Worm (Caenorhabditis elegans) whole organism, L4 larva: ENCODE measurements around the gene sprr-2.

Experiments used
- T26A8.4 ChIP-seq: fragments of 200-800 bp; sonication (Bioruptor generic); IDR thresholded peaks from 2 replicates; pipeline ENCODE4 v1.3.6; 2022; ENCODE audit warnings: missing genetic modification characterization, missing compliant biosample characterization
- Y48G9A.11 ChIP-seq: fragments of 200-800 bp; sonication (Bioruptor generic); IDR thresholded peaks from 2 replicates; pipeline ENCODE4 v1.3.6; 2022; ENCODE audit warnings: missing genetic modification reagents, missing genetic modification characterization, missing compliant biosample characterization
- Y75B8A.6 ChIP-seq: fragments of 200-800 bp; sonication (Bioruptor generic); IDR thresholded peaks from 2 replicates; pipeline ENCODE4 v1.3.6; 2022; ENCODE audit warnings: missing genetic modification reagents, missing genetic modification characterization, missing compliant biosample characterization
- ZK337.2 ChIP-seq: fragments of 200-800 bp; sonication (Bioruptor generic); IDR thresholded peaks from 2 replicates; pipeline ENCODE4 v1.3.6; 2022; ENCODE audit warnings: missing genetic modification reagents, missing genetic modification characterization, missing compliant biosample characterization
- ZK546.5 ChIP-seq, 2 experiments: sonication (generic microtip); optimal IDR thresholded peaks; 2 replicates each; lab custom pipeline; 2017; ENCODE audit warnings: missing biosample characterization in 2 of 2, missing genetic modification characterization in 2 of 2
- aha-1 ChIP-seq: fragments of 150-350 bp; peaks from one replicate; lab custom pipeline; 2014; ENCODE audit warnings: missing biosample characterization, missing genetic modification characterization
- ceh-62 ChIP-seq: sonication (generic microtip); optimal IDR thresholded peaks from 2 replicates; lab custom pipeline; 2017; ENCODE audit warnings: missing biosample characterization, missing genetic modification characterization
- ces-1 ChIP-seq: fragments of 150-350 bp; sonication (generic microtip); optimal IDR thresholded peaks from 4 replicates; lab custom pipeline; 2014; ENCODE audit warnings: missing biosample characterization, missing genetic modification reagents, missing genetic modification characterization
- ctbp-1 ChIP-seq: fragments of 200-800 bp; sonication (Bioruptor generic); IDR thresholded peaks from 2 replicates; pipeline ENCODE4 v1.3.6; 2022; ENCODE audit warnings: missing genetic modification reagents, missing genetic modification characterization, missing compliant biosample characterization
- daf-12 ChIP-seq: fragments of 150-350 bp; optimal IDR thresholded peaks from 2 replicates; lab custom pipeline; 2014; ENCODE audit warnings: missing biosample characterization, missing genetic modification reagents, missing genetic modification characterization
- dmd-6 ChIP-seq: fragments of 200-800 bp; sonication (Bioruptor generic); IDR thresholded peaks from 2 replicates; pipeline ENCODE4 v1.3.6; 2022; ENCODE audit warnings: missing genetic modification reagents, missing genetic modification characterization, missing compliant biosample characterization
- dmd-9 ChIP-seq: fragments of 200-800 bp; sonication (Bioruptor generic); IDR thresholded peaks from 2 replicates; pipeline ENCODE4 v1.3.6; 2022; ENCODE audit warnings: missing genetic modification reagents, missing genetic modification characterization, missing compliant biosample characterization
- duxl-1 ChIP-seq: sonication (generic microtip); optimal IDR thresholded peaks from 2 replicates; lab custom pipeline; 2016; ENCODE audit warnings: mild to moderate bottlenecking, missing genetic modification characterization, moderate library complexity, missing compliant biosample characterization; ENCODE audit not compliant: poor library complexity
- dve-1 ChIP-seq: sonication (generic microtip); optimal IDR thresholded peaks from 2 replicates; lab custom pipeline; 2017; ENCODE audit warnings: antibody characterized with exemption, mild to moderate bottlenecking, missing genetic modification characterization, missing compliant biosample characterization; ENCODE audit not compliant: insufficient read depth
- egl-27 ChIP-seq: sonication (generic microtip); optimal IDR thresholded peaks from 3 replicates; lab custom pipeline; 2017; ENCODE audit warnings: missing biosample characterization, missing genetic modification reagents, missing genetic modification characterization
- egl-43 ChIP-seq: fragments of 200-800 bp; sonication (Bioruptor generic); IDR thresholded peaks from 2 replicates; pipeline ENCODE4 v1.3.6; 2022; ENCODE audit warnings: missing genetic modification reagents, missing genetic modification characterization, missing compliant biosample characterization
- fos-1 ChIP-seq: fragments of 150-350 bp; optimal IDR thresholded peaks from 2 replicates; lab custom pipeline; 2014; ENCODE audit warnings: missing biosample characterization, missing genetic modification characterization
- hif-1 ChIP-seq, 2 experiments: sonication (generic microtip); optimal IDR thresholded peaks; 2 replicates each; lab custom pipeline; 2016 to 2017; ENCODE audit warnings: missing compliant biosample characterization in 2 of 2, missing genetic modification characterization in 2 of 2, missing genetic modification reagents in 2 of 2, missing genotype in 2 of 2, mild to moderate bottlenecking in 1 of 2
- hlh-30 ChIP-seq: sonication (generic microtip); optimal IDR thresholded peaks from 2 replicates; lab custom pipeline; 2017; ENCODE audit warnings: antibody characterized with exemption, mild to moderate bottlenecking, missing genetic modification characterization, missing compliant biosample characterization; ENCODE audit not compliant: insufficient read depth
- lim-7 ChIP-seq: fragments of 200-800 bp; sonication (Bioruptor generic); IDR thresholded peaks from 2 replicates; pipeline ENCODE4 v1.3.6; 2022; ENCODE audit warnings: missing genetic modification characterization, missing compliant biosample characterization
- lin-13 ChIP-seq: fragments of 150-350 bp; optimal IDR thresholded peaks from 2 replicates; lab custom pipeline; 2014; ENCODE audit warnings: missing biosample characterization, missing genetic modification reagents, missing genetic modification characterization
- lin-15B ChIP-seq: fragments of 150-350 bp; sonication (generic microtip); optimal IDR thresholded peaks from 3 replicates; lab custom pipeline; 2014; ENCODE audit warnings: missing biosample characterization, missing genetic modification characterization
- lin-29 ChIP-seq: fragments of 200-800 bp; sonication (Bioruptor generic); IDR thresholded peaks from 2 replicates; pipeline ENCODE4 v1.3.6; 2022; ENCODE audit warnings: missing genetic modification reagents, missing genetic modification characterization, missing compliant biosample characterization
- madf-9 ChIP-seq: fragments of 200-800 bp; sonication (Bioruptor generic); conservative IDR thresholded peaks from 2 replicates; pipeline ENCODE4 v1.3.6; 2022; ENCODE audit warnings: missing genetic modification reagents, missing genetic modification characterization, missing compliant biosample characterization
- mes-2 ChIP-seq: sonication (generic microtip); optimal IDR thresholded peaks from 2 replicates; lab custom pipeline; 2016; ENCODE audit warnings: missing genotype, mild to moderate bottlenecking, missing genetic modification characterization, missing compliant biosample characterization; ENCODE audit not compliant: poor library complexity, severe bottlenecking
- mxl-2 ChIP-seq: fragments of 200-800 bp; sonication (Bioruptor generic); conservative IDR thresholded peaks from 2 replicates; pipeline ENCODE4 v1.3.6; 2022; ENCODE audit warnings: missing genetic modification reagents, missing genetic modification characterization, missing compliant biosample characterization
- nhr-10 ChIP-seq: fragments of 150-350 bp; optimal IDR thresholded peaks from 2 replicates; lab custom pipeline; 2014; ENCODE audit warnings: missing biosample characterization, missing genetic modification characterization
- nhr-111 ChIP-seq: fragments of 200-800 bp; sonication (Bioruptor generic); optimal IDR thresholded peaks from 2 replicates; lab custom pipeline; 2018; ENCODE audit warnings: mild to moderate bottlenecking, missing genetic modification characterization, missing compliant biosample characterization
- nhr-25 ChIP-seq: sonication (generic microtip); optimal IDR thresholded peaks from 2 replicates; lab custom pipeline; 2017; ENCODE audit warnings: missing genetic modification characterization, mild to moderate bottlenecking, missing compliant biosample characterization, antibody characterized with exemption, moderate library complexity, borderline replicate concordance; ENCODE audit not compliant: insufficient read depth
- nhr-42 ChIP-seq: fragments of 200-800 bp; sonication (Bioruptor generic); IDR thresholded peaks from 2 replicates; pipeline ENCODE4 v1.3.6; 2022; ENCODE audit warnings: missing genetic modification characterization, missing compliant biosample characterization
- nhr-48 ChIP-seq: sonication (generic microtip); optimal IDR thresholded peaks from 2 replicates; lab custom pipeline; 2016; ENCODE audit warnings: mild to moderate bottlenecking, missing genetic modification characterization, missing compliant biosample characterization
- nhr-76 ChIP-seq: fragments of 150-350 bp; optimal IDR thresholded peaks from 2 replicates; lab custom pipeline; 2014; ENCODE audit warnings: missing biosample characterization, missing genetic modification characterization
- nhr-77 ChIP-seq: fragments of 150-350 bp; optimal IDR thresholded peaks from 2 replicates; lab custom pipeline; 2014; ENCODE audit warnings: missing biosample characterization, missing genetic modification characterization
- skn-1 ChIP-seq: fragments of 150-350 bp; optimal IDR thresholded peaks from 2 replicates; lab custom pipeline; 2014; ENCODE audit warnings: missing biosample characterization, missing genetic modification characterization
- spr-3 ChIP-seq: fragments of 200-800 bp; sonication (Bioruptor generic); optimal IDR thresholded peaks from 2 replicates; lab custom pipeline; 2018; ENCODE audit warnings: mild to moderate bottlenecking, missing genetic modification characterization, missing compliant biosample characterization
- tra-1 ChIP-seq: fragments of 200-800 bp; sonication (Bioruptor generic); IDR thresholded peaks from 2 replicates; pipeline ENCODE4 v1.3.6; 2022; ENCODE audit warnings: missing genetic modification reagents, missing genetic modification characterization, missing compliant biosample characterization
- unc-39 ChIP-seq: sonication (generic microtip); optimal IDR thresholded peaks from 2 replicates; lab custom pipeline; 2017; ENCODE audit warnings: missing biosample characterization, missing genetic modification characterization
- unc-62 ChIP-seq, 3 experiments: fragments of 150-350 bp in 1 of 3; sonication (generic microtip); optimal IDR thresholded peaks in 2 of 3; peaks in 1 of 3; 1 replicate in 1 of 3; 2 replicates in 2 of 3; lab custom pipeline; 2014 to 2017; ENCODE audit warnings: missing biosample characterization in 3 of 3, missing genetic modification characterization in 3 of 3, missing genetic modification reagents in 3 of 3, missing genotype in 1 of 3
- vab-7 ChIP-seq: fragments of 200-800 bp; sonication (Bioruptor generic); IDR thresholded peaks from 2 replicates; pipeline ENCODE4 v1.3.6; 2022; ENCODE audit warnings: missing genetic modification reagents, missing genetic modification characterization, missing compliant biosample characterization
- zip-11 ChIP-seq: fragments of 200-800 bp; sonication (Bioruptor generic); IDR thresholded peaks from 2 replicates; pipeline ENCODE4 v1.3.6; 2022; ENCODE audit warnings: missing genetic modification characterization, missing compliant biosample characterization
- ztf-7 ChIP-seq: fragments of 150-350 bp; optimal IDR thresholded peaks from 2 replicates; lab custom pipeline; 2014; ENCODE audit warnings: missing biosample characterization, missing genetic modification characterization

sprr-2 gene

DNA sequence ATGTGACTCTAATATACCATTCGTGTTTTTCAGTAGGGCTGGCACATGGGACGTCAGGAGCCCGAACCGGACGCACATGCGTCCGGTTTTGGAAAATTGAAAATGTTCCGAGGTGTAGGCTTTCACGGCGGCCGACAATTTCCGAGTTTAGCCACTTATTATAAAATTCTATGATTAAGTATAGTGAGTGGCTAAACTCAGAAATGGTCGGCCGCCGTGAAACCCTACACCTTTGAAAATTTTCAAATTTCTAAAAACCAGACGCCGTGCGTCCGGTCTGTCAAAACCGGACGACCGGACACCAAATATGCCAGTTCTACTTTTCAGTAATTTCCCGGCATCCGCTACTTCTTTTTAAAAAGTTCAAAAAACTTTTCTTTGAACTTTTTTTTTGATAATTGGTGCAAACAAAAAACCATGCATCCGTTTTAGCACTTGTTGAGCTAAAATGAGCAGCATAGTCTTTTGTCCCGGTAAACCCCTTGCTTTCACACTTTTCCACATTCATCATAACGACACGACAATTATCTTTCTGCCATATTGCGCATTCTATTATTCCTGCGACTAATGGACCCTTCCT lies 35.5 kb upstream of the sprr-2 start:
- peak in 1 of 2 experiments; percentile 91 for TF ChIP-seq unc-62 (GFP tag; optimal IDR thresholded peaks at IDR 0.05 in 1 of 2; lab: Kevin White, UChicago)
- TF ChIP-seq unc-62 (tag; optimal IDR thresholded peaks at IDR 0.05; lab: Kevin White, UChicago), result no peak
- TF ChIP-seq ceh-62, result no peak
- no peak for TF ChIP-seq duxl-1 (tag; lab: Kevin White, UChicago)
- no peak for TF ChIP-seq nhr-48 (tag; lab: Kevin White, UChicago)
- no peak for TF ChIP-seq nhr-111
- TF ChIP-seq nhr-42, result no peak
- TF ChIP-seq, all 104 proteins: peak for 1

DNA sequence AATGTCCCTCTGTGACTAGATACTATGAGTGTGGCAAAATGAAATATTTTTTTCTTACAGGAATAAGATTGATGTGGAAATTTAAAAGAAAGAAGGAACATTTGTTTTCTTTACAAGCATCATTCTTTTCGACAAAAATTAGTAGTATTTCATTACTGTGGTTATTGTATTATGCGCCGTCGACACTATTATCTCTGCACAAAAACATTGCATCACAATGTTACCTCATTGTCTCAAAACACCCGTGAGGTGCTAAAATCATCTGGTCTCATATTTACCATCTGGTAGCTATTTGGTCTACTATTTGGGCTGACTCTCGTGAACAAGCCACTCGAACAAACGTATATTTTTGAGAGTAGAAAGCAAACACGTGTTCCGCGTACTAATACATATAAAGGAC lies 33.7 kb upstream of the sprr-2 start:
- TF ChIP-seq egl-43 (GFP tag; lab: Robert Waterston, UW), result no peak
- no peak for TF ChIP-seq nhr-25 (tag; lab: Kevin White, UChicago)
- no peak for TF ChIP-seq hif-1 (tag; optimal IDR thresholded peaks at IDR 0.05; lab: Kevin White, UChicago)
- TF ChIP-seq spr-3, result no peak
- TF ChIP-seq skn-1 (tag; lab: Kevin White, UChicago), result no peak
- no peak for TF ChIP-seq mes-2 (tag; lab: Kevin White, UChicago)
- no peak for TF ChIP-seq dmd-9
- TF ChIP-seq ceh-62, result no peak
- TF ChIP-seq Y75B8A.6, result no peak
- no peak for TF ChIP-seq ctbp-1 (GFP tag; lab: Robert Waterston, UW)
- no peak for TF ChIP-seq ztf-7
- no peak for TF ChIP-seq Y48G9A.11 (GFP tag; lab: Robert Waterston, UW)
- TF ChIP-seq T26A8.4 (GFP tag; lab: Robert Waterston, UW), result no peak
- no peak for TF ChIP-seq vab-7
- no peak for TF ChIP-seq ces-1 (GFP tag; lab: Kevin White, UChicago)
- no peak for TF ChIP-seq dmd-6 (GFP tag; lab: Robert Waterston, UW)
- TF ChIP-seq lin-13 (GFP tag; lab: Kevin White, UChicago), result no peak
- no peak for TF ChIP-seq unc-39 (tag; lab: Kevin White, UChicago)
- TF ChIP-seq nhr-76, result no peak
- TF ChIP-seq dve-1, result no peak

DNA sequence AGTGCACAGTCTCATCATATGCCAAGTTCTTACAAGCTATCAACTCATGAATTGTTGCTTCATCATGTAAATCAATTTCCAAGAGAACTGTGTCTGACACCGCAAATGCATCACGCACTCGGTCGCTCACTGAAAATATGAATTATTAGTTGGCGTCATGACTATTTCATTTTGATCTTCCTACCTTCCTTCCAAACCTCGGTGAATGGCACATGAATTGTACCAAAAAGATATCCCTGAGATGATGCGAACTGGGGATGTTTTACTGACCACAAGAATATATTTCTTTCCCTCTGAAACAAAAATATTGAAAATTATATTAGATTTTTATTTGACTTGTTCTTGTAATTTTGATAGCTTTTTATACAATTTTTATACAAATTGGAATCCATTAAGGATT lies 33.1 kb upstream of the sprr-2 start:
- peak in 1 of 2 experiments; percentile 68 for TF ChIP-seq unc-62 (GFP tag; optimal IDR thresholded peaks at IDR 0.05 in 1 of 2; lab: Kevin White, UChicago)
- TF ChIP-seq unc-62 (tag; optimal IDR thresholded peaks at IDR 0.05; lab: Kevin White, UChicago), result no peak
- TF ChIP-seq lim-7 (GFP tag; lab: Robert Waterston, UW), result no peak
- no peak for TF ChIP-seq daf-12 (tag; lab: Kevin White, UChicago)
- no peak for TF ChIP-seq madf-9 (GFP tag; lab: Robert Waterston, UW)
- no peak for TF ChIP-seq Y75B8A.6
- no peak for TF ChIP-seq ZK546.5 (tag; optimal IDR thresholded peaks at IDR 0.05; lab: Kevin White, UChicago)
- no peak for TF ChIP-seq ZK337.2 (GFP tag; lab: Robert Waterston, UW)
- no peak for TF ChIP-seq lin-29 (GFP tag; lab: Robert Waterston, UW)
- peak; percentile 89 for TF ChIP-seq aha-1
- no peak for TF ChIP-seq fos-1 (tag; lab: Kevin White, UChicago)

DNA sequence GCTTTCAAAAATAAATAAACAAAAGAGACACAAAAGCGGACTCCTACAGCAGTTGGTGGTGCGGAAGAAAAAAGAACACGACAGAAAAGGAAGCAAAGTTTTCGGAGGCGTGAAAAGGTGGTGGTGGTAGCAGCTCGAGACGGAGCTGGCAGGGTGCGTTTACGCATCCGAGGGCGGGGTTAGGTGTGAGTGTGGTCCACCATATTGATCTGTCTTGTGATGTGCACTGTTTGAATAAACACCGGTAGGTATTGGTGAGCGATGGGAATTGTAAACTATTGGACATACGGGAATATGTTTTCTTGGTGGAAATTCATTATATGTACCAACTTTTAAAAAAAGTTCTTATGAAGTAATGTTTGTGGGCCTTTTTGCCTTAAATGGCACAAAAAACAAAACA lies 32.2 kb upstream of the sprr-2 start, which contains the start of gene C05G5.5:
TSS of gene C05G5.5 (minus strand) at position 101 of the 400 bp plus-strand sequence.
- TF ChIP-seq nhr-77 (tag; lab: Kevin White, UChicago), result no peak
- no peak for TF ChIP-seq tra-1 (GFP tag; lab: Robert Waterston, UW)
- no peak for TF ChIP-seq lin-15B (tag; lab: Kevin White, UChicago)
- TF ChIP-seq dmd-9, result no peak
- TF ChIP-seq hlh-30 (tag; lab: Kevin White, UChicago), result no peak
- no peak for TF ChIP-seq zip-11
- TF ChIP-seq Y75B8A.6, result no peak
- TF ChIP-seq egl-27 (tag; lab: Kevin White, UChicago), result no peak
- no peak for TF ChIP-seq lin-29 (GFP tag; lab: Robert Waterston, UW)
- TF ChIP-seq nhr-10, result no peak
- TF ChIP-seq madf-9 (GFP tag; lab: Robert Waterston, UW), result no peak
- TF ChIP-seq mxl-2 (GFP tag; lab: Robert Waterston, UW), result no peak
